Worm (Caenorhabditis elegans): ENCODE results near the gene F46H5.11.

DNA sequence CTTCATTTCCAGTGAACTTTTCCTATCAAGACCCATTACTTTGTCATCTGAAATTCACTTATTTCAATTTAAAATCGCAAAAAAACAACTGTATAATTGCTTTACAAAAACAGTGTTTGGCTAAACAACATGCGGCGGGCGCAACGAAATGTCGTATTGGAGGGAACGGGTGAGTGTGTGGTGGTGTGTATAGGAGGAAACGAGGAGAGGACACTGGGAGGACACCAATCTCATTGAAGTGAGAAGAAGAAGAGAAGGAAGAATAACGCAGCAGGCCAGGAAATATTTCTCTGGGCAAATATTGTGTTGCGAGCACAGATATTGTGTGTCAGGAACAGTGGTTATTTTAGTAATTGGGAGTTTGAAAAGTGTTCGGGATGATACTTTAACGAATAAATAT is 17.3 kb downstream of the F46H5.11 start, which contains the start of gene F46H5.4:
- TF ChIP-seq him-1 (tag; optimal IDR thresholded peaks at IDR 0.05) (peak; percentile 15), W03F9.2 (tag; optimal IDR thresholded peaks at IDR 0.05) (no peak), dao-5 (tag; optimal IDR thresholded peaks at IDR 0.05) (no peak)
